Worm (Caenorhabditis elegans) whole organism, midembryonic: Measurements from ENCODE around the gene F25B5.5.

Experiments used
- T22C8.4 ChIP-seq: fragments of 200-800 bp; sonication (Bioruptor generic); IDR thresholded peaks from 2 replicates; pipeline ENCODE4 v1.3.6; 2022; ENCODE audit warnings: missing genetic modification characterization, missing compliant biosample characterization
- cog-1 ChIP-seq: sonication (generic microtip); optimal IDR thresholded peaks from 2 replicates; lab custom pipeline; 2016; ENCODE audit warnings: missing genetic modification characterization, missing compliant biosample characterization
- flt-1 ChIP-seq: fragments of 200-800 bp; sonication (Bioruptor generic); IDR thresholded peaks from 2 replicates; pipeline ENCODE4 v1.3.6; 2022; ENCODE audit warnings: missing genetic modification characterization, missing compliant biosample characterization
- klf-2 ChIP-seq: fragments of 200-800 bp; sonication (Bioruptor generic); conservative IDR thresholded peaks from 2 replicates; pipeline ENCODE4 v1.3.6; 2022; ENCODE audit warnings: missing genetic modification reagents, missing genetic modification characterization, missing compliant biosample characterization
- med-1 ChIP-seq: sonication (generic microtip); optimal IDR thresholded peaks from 2 replicates; lab custom pipeline; 2017; ENCODE audit warnings: missing genetic modification characterization, mild to moderate bottlenecking, missing compliant biosample characterization, antibody characterized with exemption, missing genetic modification reagents; ENCODE audit not compliant: insufficient read depth
- ref-1 ChIP-seq: fragments of 200-800 bp; sonication (Bioruptor generic); conservative IDR thresholded peaks from 2 replicates; pipeline ENCODE4 v1.3.6; 2022; ENCODE audit warnings: missing genetic modification reagents, missing genetic modification characterization, missing compliant biosample characterization
- tab-1 ChIP-seq: fragments of 200-800 bp; sonication (Bioruptor generic); IDR thresholded peaks from 2 replicates; pipeline ENCODE4 v1.3.6; 2022; ENCODE audit warnings: missing genetic modification characterization, missing compliant biosample characterization

ce11 chrIII:5930659-5931058, 15.3 kb downstream of the F25B5.5 start:
- no peak for TF ChIP-seq klf-2 (GFP tag; lab: Robert Waterston, UW)
- no peak for TF ChIP-seq cog-1 (tag; lab: Kevin White, UChicago)
- TF ChIP-seq ref-1 (GFP tag; lab: Robert Waterston, UW), result no peak
- TF ChIP-seq med-1 (GFP tag; lab: Kevin White, UChicago), result no peak
- TF ChIP-seq flt-1 (GFP tag; lab: Robert Waterston, UW), result no peak
- TF ChIP-seq T22C8.4, result no peak
- TF ChIP-seq tab-1, result no peak
